Worm (Caenorhabditis elegans) whole organism, L3 larva: ENCODE data around the gene pch-2.
A peak's percentile ranks its signal among the peaks of the same experiment; 100 is the strongest.

ENCODE experiments used
- ZK546.5 ChIP-seq: sonication (generic microtip); optimal IDR thresholded peaks from 2 replicates; lab custom pipeline; 2017; ENCODE audit warnings: missing biosample characterization, missing genetic modification characterization
- aly-2 ChIP-seq: fragments of 150-350 bp; optimal IDR thresholded peaks from 2 replicates; lab custom pipeline; 2014; ENCODE audit warnings: missing biosample characterization, missing genetic modification characterization
- ama-1 ChIP-seq: fragments of 150-350 bp; optimal IDR thresholded peaks from 2 replicates; lab custom pipeline; 2018
- ceh-16 ChIP-seq: sonication (generic microtip); optimal IDR thresholded peaks from 2 replicates; lab custom pipeline; 2017; ENCODE audit warnings: missing biosample characterization, missing genetic modification characterization
- ceh-28 ChIP-seq: fragments of 150-350 bp; optimal IDR thresholded peaks from 2 replicates; lab custom pipeline; 2014; ENCODE audit warnings: missing biosample characterization, missing genetic modification reagents, missing genetic modification characterization
- ceh-9 ChIP-seq: sonication (generic microtip); optimal IDR thresholded peaks from 2 replicates; lab custom pipeline; 2018; ENCODE audit warnings: missing biosample characterization, missing genetic modification characterization
- daf-12 ChIP-seq: fragments of 150-350 bp; optimal IDR thresholded peaks from 2 replicates; lab custom pipeline; 2014; ENCODE audit warnings: missing biosample characterization, missing genetic modification reagents, missing genetic modification characterization
- egl-27 ChIP-seq: sonication (generic microtip); optimal IDR thresholded peaks from 4 replicates; lab custom pipeline; 2017; ENCODE audit warnings: missing biosample characterization, missing genetic modification reagents, missing genetic modification characterization
- egl-5 ChIP-seq: fragments of 150-350 bp; optimal IDR thresholded peaks from 2 replicates; lab custom pipeline; 2017; ENCODE audit warnings: missing biosample characterization, missing genetic modification reagents, missing genetic modification characterization, inconsistent platforms
- elt-2 ChIP-seq: sonication (generic microtip); optimal IDR thresholded peaks from 2 replicates; lab custom pipeline; 2016; ENCODE audit warnings: missing genetic modification reagents, mild to moderate bottlenecking, missing genetic modification characterization, missing compliant biosample characterization
- eor-1 ChIP-seq, 2 experiments: fragments of 150-350 bp; optimal IDR thresholded peaks; 2 replicates each; lab custom pipeline; 2014 to 2018; ENCODE audit warnings: missing biosample characterization in 2 of 2, missing genetic modification characterization in 2 of 2
- fkh-10 ChIP-seq: sonication (generic microtip); optimal IDR thresholded peaks from 2 replicates; lab custom pipeline; 2017; ENCODE audit warnings: missing biosample characterization, missing genetic modification reagents, missing genetic modification characterization
- fkh-2 ChIP-seq: fragments of 150-350 bp; optimal IDR thresholded peaks from 2 replicates; lab custom pipeline; 2014; ENCODE audit warnings: missing biosample characterization, missing genetic modification reagents, missing genetic modification characterization
- fos-1 ChIP-seq: fragments of 150-350 bp; optimal IDR thresholded peaks from 2 replicates; lab custom pipeline; 2014; ENCODE audit warnings: missing biosample characterization, missing genetic modification characterization
- hmg-11 ChIP-seq: sonication (generic microtip); optimal IDR thresholded peaks from 2 replicates; lab custom pipeline; 2016; ENCODE audit warnings: missing genetic modification characterization, missing compliant biosample characterization
- jun-1 ChIP-seq: fragments of 150-350 bp; optimal IDR thresholded peaks from 2 replicates; lab custom pipeline; 2014; ENCODE audit warnings: missing biosample characterization, missing genetic modification reagents, missing genetic modification characterization
- lin-15B ChIP-seq: fragments of 150-350 bp; optimal IDR thresholded peaks from 2 replicates; lab custom pipeline; 2014; ENCODE audit warnings: missing biosample characterization, missing genetic modification characterization
- lin-39 ChIP-seq: fragments of 150-350 bp; optimal IDR thresholded peaks from 2 replicates; lab custom pipeline; 2018; ENCODE audit warnings: missing biosample characterization, missing genetic modification reagents, missing genetic modification characterization
- lsy-12 ChIP-seq: sonication (generic microtip); optimal IDR thresholded peaks from 2 replicates; lab custom pipeline; 2016; ENCODE audit warnings: mild to moderate bottlenecking, missing genetic modification characterization, missing compliant biosample characterization
- mdl-1 ChIP-seq: fragments of 150-350 bp; optimal IDR thresholded peaks from 2 replicates; lab custom pipeline; 2014; ENCODE audit warnings: missing biosample characterization, missing genetic modification characterization
- mml-1 ChIP-seq: fragments of 150-350 bp; sonication (generic microtip); optimal IDR thresholded peaks from 3 replicates; lab custom pipeline; 2014; ENCODE audit warnings: missing biosample characterization, missing genetic modification characterization
- nfya-1 ChIP-seq: sonication (generic microtip); optimal IDR thresholded peaks from 2 replicates; lab custom pipeline; 2017; ENCODE audit warnings: missing genetic modification characterization, mild to moderate bottlenecking, missing compliant biosample characterization, antibody characterized with exemption, moderate library complexity; ENCODE audit not compliant: insufficient read depth
- nhr-11 ChIP-seq: fragments of 150-350 bp; optimal IDR thresholded peaks from 2 replicates; lab custom pipeline; 2014; ENCODE audit warnings: missing biosample characterization, missing genetic modification characterization
- nhr-12 ChIP-seq: fragments of 150-350 bp; optimal IDR thresholded peaks from 2 replicates; lab custom pipeline; 2014; ENCODE audit warnings: missing biosample characterization, missing genetic modification characterization
- nhr-23 ChIP-seq: fragments of 150-350 bp; optimal IDR thresholded peaks from 2 replicates; lab custom pipeline; 2014; ENCODE audit warnings: missing biosample characterization, missing genetic modification reagents, missing genetic modification characterization
- nhr-237 ChIP-seq: fragments of 150-350 bp; optimal IDR thresholded peaks from 2 replicates; lab custom pipeline; 2014; ENCODE audit warnings: missing biosample characterization, missing genetic modification characterization
- nhr-28 ChIP-seq: fragments of 150-350 bp; optimal IDR thresholded peaks from 2 replicates; lab custom pipeline; 2014; ENCODE audit warnings: missing biosample characterization, missing genetic modification characterization
- nhr-43 ChIP-seq: sonication (generic microtip); optimal IDR thresholded peaks from 2 replicates; lab custom pipeline; 2016; ENCODE audit warnings: mild to moderate bottlenecking, missing genetic modification characterization, missing compliant biosample characterization; ENCODE audit not compliant: poor library complexity, severe bottlenecking
- nhr-67 ChIP-seq: fragments of 150-350 bp; optimal IDR thresholded peaks from 2 replicates; lab custom pipeline; 2014; ENCODE audit warnings: missing biosample characterization, missing genetic modification characterization
- nhr-76 ChIP-seq: fragments of 150-350 bp; sonication (generic microtip); optimal IDR thresholded peaks from 5 replicates; lab custom pipeline; 2014; ENCODE audit warnings: missing biosample characterization, missing genetic modification characterization
- pha-4 ChIP-seq: fragments of 150-350 bp; optimal IDR thresholded peaks from 2 replicates; lab custom pipeline; 2014; ENCODE audit warnings: missing biosample characterization, missing genetic modification reagents, missing genetic modification characterization
- pqm-1 ChIP-seq: fragments of 150-350 bp; optimal IDR thresholded peaks from 2 replicates; lab custom pipeline; 2017; ENCODE audit warnings: missing biosample characterization, missing genetic modification characterization, inconsistent platforms
- sea-2 ChIP-seq: fragments of 150-350 bp; sonication (generic microtip); optimal IDR thresholded peaks from 4 replicates; lab custom pipeline; 2014; ENCODE audit warnings: missing biosample characterization, missing genetic modification reagents, missing genetic modification characterization
- skn-1 ChIP-seq: fragments of 150-350 bp; optimal IDR thresholded peaks from 2 replicates; lab custom pipeline; 2014; ENCODE audit warnings: missing biosample characterization, missing genetic modification characterization
- snpc-4 ChIP-seq: fragments of 150-350 bp; optimal IDR thresholded peaks from 2 replicates; lab custom pipeline; 2014; ENCODE audit warnings: missing biosample characterization, missing genetic modification characterization
- tbx-2 ChIP-seq: sonication (generic microtip); optimal IDR thresholded peaks from 2 replicates; lab custom pipeline; 2016; ENCODE audit warnings: mild to moderate bottlenecking, missing genetic modification characterization, missing compliant biosample characterization
- unc-62 ChIP-seq: fragments of 150-350 bp; sonication (generic microtip); optimal IDR thresholded peaks from 4 replicates; lab custom pipeline; 2014; ENCODE audit warnings: missing biosample characterization, missing genetic modification reagents, missing genetic modification characterization
- ztf-4 ChIP-seq: fragments of 150-350 bp; optimal IDR thresholded peaks from 2 replicates; lab custom pipeline; 2014; ENCODE audit warnings: missing biosample characterization, missing genetic modification characterization

Gene pch-2

ce11 chrII:8125439-8125838 lies 32.7 kb upstream of the pch-2 start:
- TF ChIP-seq pha-4 (peak; percentile 54), ztf-4 (tag; lab: Kevin White, UChicago) (no peak)

- TF ChIP-seq lsy-12: peak; percentile 7
- no peak for TF ChIP-seq nhr-76 (tag; lab: Kevin White, UChicago)
- TF ChIP-seq lin-39 (tag; lab: Kevin White, UChicago): peak; percentile 88
- no peak for TF ChIP-seq egl-5 (tag; lab: Kevin White, UChicago)
- TF ChIP-seq elt-2: peak; percentile 31
- peak; percentile 14 for TF ChIP-seq pha-4
- TF ChIP-seq lin-15B (tag; lab: Kevin White, UChicago): peak; percentile 20
- peak; percentile 30 for TF ChIP-seq fkh-10 (GFP tag; lab: Kevin White, UChicago)
- no peak for TF ChIP-seq nhr-28
- no peak for TF ChIP-seq eor-1 (tag; optimal IDR thresholded peaks at IDR 0.05; lab: Kevin White, UChicago)
- TF ChIP-seq hmg-11 (tag; lab: Kevin White, UChicago): no peak
- no peak for TF ChIP-seq mml-1 (tag; lab: Kevin White, UChicago)
- TF ChIP-seq unc-62 (GFP tag; lab: Kevin White, UChicago): peak; percentile 31
- no peak for TF ChIP-seq fkh-2
- no peak for TF ChIP-seq egl-27
- TF ChIP-seq nhr-237 (tag; lab: Kevin White, UChicago): no peak
- peak; percentile 61 for TF ChIP-seq ceh-28 (tag; lab: Kevin White, UChicago)
- peak; percentile 13 for TF ChIP-seq ama-1 (lab: Kevin White, UChicago)
- peak; percentile 63 for TF ChIP-seq snpc-4 (tag; lab: Kevin White, UChicago)
- TF ChIP-seq mdl-1 (tag; lab: Kevin White, UChicago): peak; percentile 9
- TF ChIP-seq nfya-1 (tag; lab: Kevin White, UChicago): peak; percentile 83
- TF ChIP-seq, all 47 proteins: peak for 12
Observed at ce11 chrII:8126132-8126531, 32.0 kb upstream of the pch-2 start.

DNA sequence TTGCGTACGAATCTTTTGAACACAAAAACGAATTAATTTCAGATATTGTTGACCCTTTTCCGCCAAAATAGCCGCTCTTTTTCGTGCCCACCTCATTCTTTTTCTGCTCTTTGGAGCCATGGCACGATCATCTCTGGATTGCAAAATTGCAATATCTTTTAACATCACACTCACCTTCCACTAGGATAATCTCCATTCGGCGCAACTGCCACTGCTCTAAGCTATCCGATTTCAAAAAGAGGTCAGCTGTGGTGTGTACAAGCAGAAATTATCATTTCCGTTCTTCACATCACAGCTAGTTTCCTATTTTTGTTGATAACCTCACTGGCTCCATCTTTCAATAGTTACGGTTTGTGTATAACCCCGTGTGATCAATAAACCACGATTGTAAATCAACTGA lies 31.5 kb upstream of the pch-2 start:
- TF ChIP-seq nhr-76 (tag; lab: Kevin White, UChicago) (no peak), ceh-9 (tag; lab: Kevin White, UChicago) (no peak), sea-2 (GFP tag; lab: Kevin White, UChicago) (no peak), ZK546.5 (tag; lab: Kevin White, UChicago) (no peak), ceh-16 (tag; lab: Kevin White, UChicago) (no peak)

DNA sequence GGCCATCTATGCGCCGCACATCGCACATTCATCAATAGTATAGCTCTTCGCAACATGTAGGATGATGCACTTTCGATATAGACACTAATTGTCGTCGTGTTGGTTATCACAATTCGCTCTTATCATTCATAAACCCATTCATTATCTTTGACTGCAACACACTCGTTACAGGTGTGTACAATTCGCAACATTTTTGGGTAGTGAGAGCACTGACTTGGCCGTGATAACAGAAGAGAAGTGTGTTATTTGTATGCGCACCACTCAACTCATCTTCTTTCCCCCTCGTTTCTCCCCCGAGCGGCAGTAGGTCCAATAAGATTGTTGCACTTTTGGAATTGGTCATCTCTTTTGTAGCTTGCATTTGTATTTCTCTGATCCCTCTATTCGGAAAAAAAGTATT lies 30.9 kb upstream of the pch-2 start:
- peak; percentile 65 for TF ChIP-seq jun-1 (tag; lab: Kevin White, UChicago)
- TF ChIP-seq nfya-1 (tag; lab: Kevin White, UChicago): peak; percentile 4
- TF ChIP-seq unc-62 (GFP tag; lab: Kevin White, UChicago): no peak
- peak; percentile 23 for TF ChIP-seq lin-39 (tag; lab: Kevin White, UChicago)
- TF ChIP-seq elt-2: peak; percentile 93
- TF ChIP-seq fos-1 (tag; lab: Kevin White, UChicago): no peak
- peak; percentile 95 for TF ChIP-seq pqm-1 (tag; lab: Kevin White, UChicago)
- TF ChIP-seq pha-4: peak; percentile 82

DNA sequence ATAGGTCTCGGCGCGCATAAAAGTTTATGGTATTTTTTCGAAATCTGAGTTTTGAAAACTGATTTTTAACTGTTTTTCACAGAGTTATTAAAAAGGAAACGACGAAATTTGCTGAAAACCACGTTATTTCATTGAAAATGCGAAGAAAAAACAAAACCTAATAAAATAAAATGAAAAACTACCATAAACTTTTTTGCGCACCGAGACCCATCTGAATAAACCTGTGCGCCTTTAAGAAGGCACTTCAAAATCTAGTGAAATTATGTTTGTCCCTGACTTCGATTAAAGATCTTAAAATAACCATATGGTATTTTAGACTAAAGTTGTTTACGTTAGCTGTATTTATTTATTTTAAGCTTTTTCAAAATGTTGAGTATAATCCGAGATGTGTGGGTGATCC lies 30.4 kb upstream of the pch-2 start:
- TF ChIP-seq snpc-4 (tag; lab: Kevin White, UChicago) (no peak), fkh-10 (GFP tag; lab: Kevin White, UChicago) (no peak), ama-1 (lab: Kevin White, UChicago) (no peak), nhr-11 (tag; lab: Kevin White, UChicago) (no peak)

DNA sequence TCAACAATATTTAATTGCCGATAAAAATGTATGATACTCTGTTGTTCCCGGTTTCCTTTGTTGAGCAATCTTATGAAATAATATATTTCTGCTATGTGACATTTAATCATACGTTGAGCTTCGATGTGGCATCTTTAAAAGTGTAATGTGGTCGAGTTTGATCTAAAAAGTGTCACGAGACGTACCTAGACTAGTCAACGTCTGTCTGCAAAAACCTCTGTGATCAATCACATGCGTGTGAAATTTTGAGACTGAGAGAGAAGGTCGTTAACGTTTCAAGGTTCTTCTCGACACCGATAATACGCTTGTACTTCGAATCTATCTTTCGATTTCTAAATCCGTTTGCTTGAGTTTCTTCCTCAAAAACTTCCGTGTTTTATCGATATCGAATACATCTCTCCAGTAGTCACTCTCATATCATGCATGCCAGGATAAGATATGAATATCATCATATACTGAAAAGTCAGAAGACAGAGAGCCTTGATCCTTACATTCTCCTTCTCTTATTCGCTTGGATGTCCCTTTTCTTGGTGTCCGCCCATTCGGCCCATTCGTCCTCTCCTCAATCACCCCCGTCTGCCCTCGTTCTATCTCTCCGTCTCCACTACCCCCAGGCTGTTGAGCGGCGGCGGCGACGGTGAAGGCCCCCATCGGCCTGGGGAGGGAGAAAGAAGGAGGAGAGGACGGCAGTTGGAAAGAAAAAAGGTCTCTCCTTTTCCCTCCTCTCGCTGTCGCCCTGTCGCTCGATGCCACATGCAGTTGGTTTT lies 29.7 kb upstream of the pch-2 start:
- no peak for TF ChIP-seq fkh-10 (GFP tag; lab: Kevin White, UChicago)
- peak; percentile 49 for TF ChIP-seq nhr-23
- TF ChIP-seq nhr-43: peak; percentile 58
- peak; percentile 0 for TF ChIP-seq tbx-2 (tag; lab: Kevin White, UChicago)
- TF ChIP-seq ceh-28 (tag; lab: Kevin White, UChicago): peak; percentile 44
- TF ChIP-seq snpc-4 (tag; lab: Kevin White, UChicago): no peak
- peak; percentile 50 for TF ChIP-seq ztf-4 (tag; lab: Kevin White, UChicago)
- TF ChIP-seq aly-2 (tag; lab: Kevin White, UChicago): no peak
- TF ChIP-seq nhr-11 (tag; lab: Kevin White, UChicago): no peak
- no peak for TF ChIP-seq egl-27
- no peak for TF ChIP-seq ZK546.5 (tag; lab: Kevin White, UChicago)
- peak; percentile 69 for TF ChIP-seq pha-4
- TF ChIP-seq fos-1 (tag; lab: Kevin White, UChicago): no peak
- no peak for TF ChIP-seq lsy-12
- TF ChIP-seq mdl-1 (tag; lab: Kevin White, UChicago): no peak
- peak; percentile 27 for TF ChIP-seq skn-1 (tag; lab: Kevin White, UChicago)
- no peak for TF ChIP-seq egl-5 (tag; lab: Kevin White, UChicago)
- no peak for TF ChIP-seq nhr-28
- no peak for TF ChIP-seq nhr-67 (tag; lab: Kevin White, UChicago)
- TF ChIP-seq nfya-1 (tag; lab: Kevin White, UChicago): peak; percentile 85
- no peak for TF ChIP-seq nhr-12 (tag; lab: Kevin White, UChicago)
- peak; percentile 71 for TF ChIP-seq hmg-11 (tag; lab: Kevin White, UChicago)
- no peak for TF ChIP-seq daf-12 (tag; lab: Kevin White, UChicago)
- TF ChIP-seq ceh-9 (tag; lab: Kevin White, UChicago): no peak
- no peak for TF ChIP-seq nhr-76 (tag; lab: Kevin White, UChicago)
- TF ChIP-seq jun-1 (tag; lab: Kevin White, UChicago): no peak
